1 fruit fly cellular context compared by ENCODE assay signal in genomic region chr3L:16765647-16766628, dm6.
TF ChIP-seq lines count a peak whose summit lies in the region.

TSS of gene Nrt (plus strand) at chr3L:16766072.

TF ChIP-seq in whole organism, embryonic, 481 proteins besides CTCF, POLR2A, EP300 and RAD21 (continued from another document):
- TF ChIP-seq wdn (GFP tag; IDR thresholded peaks at IDR 0.05; lab: Robert Waterston, UW) (no peak), BtbVII (GFP tag; optimal IDR thresholded peaks at IDR 0.05; lab: Kevin White, UChicago) (peak; percentile 63), B-H2 (GFP tag; optimal IDR thresholded peaks at IDR 0.05; lab: Kevin White, UChicago) (peak; percentile 53), CG11093 (GFP tag; IDR thresholded peaks at IDR 0.05; lab: Robert Waterston, UW) (no peak), stwl (tag; optimal IDR thresholded peaks at IDR 0.05; lab: Kevin White, UChicago) (peak; percentile 4), gfzf (GFP tag; optimal IDR thresholded peaks at IDR 0.05; lab: Kevin White, UChicago) (no peak), HmgZ (tag; optimal IDR thresholded peaks at IDR 0.05; lab: Kevin White, UChicago) (peak; percentile 21), Ets65A (GFP tag; lab: Kevin White, UChicago) (peak; percentile 39), CG15696 (tag; optimal IDR thresholded peaks at IDR 0.05; lab: Kevin White, UChicago) (peak; percentile 54), CG14710 (tag; optimal IDR thresholded peaks at IDR 0.05; lab: Kevin White, UChicago) (peak; percentile 70), amos (GFP tag; IDR thresholded peaks at IDR 0.05; lab: Robert Waterston, UW; ENCODE audit: partially characterized antibody) (peak; percentile 50), Scr (GFP tag; IDR thresholded peaks at IDR 0.05; lab: Robert Waterston, UW; ENCODE audit: partially characterized antibody) (0 out of 2 replicates have a peak, but pooled peaks have one; percentile 34), CG6254 (GFP tag; optimal IDR thresholded peaks at IDR 0.05; lab: Kevin White, UChicago) (peak; percentile 41), CG14050 (GFP tag; IDR thresholded peaks at IDR 0.05; lab: Robert Waterston, UW) (peak; percentile 59; the same call in 2 of the 3 replicates)
